Worm (Caenorhabditis elegans) whole organism, L4 larva: Measurements from ENCODE around the gene R13D7.2.

ENCODE experiments used
- F10B5.3 ChIP-seq: sonication (generic microtip); optimal IDR thresholded peaks from 2 replicates; lab custom pipeline; 2016; ENCODE audit warnings: mild to moderate bottlenecking, missing genetic modification characterization, missing compliant biosample characterization
- F44E2.7 ChIP-seq: fragments of 200-800 bp; sonication (Bioruptor generic); IDR thresholded peaks from 2 replicates; pipeline ENCODE4 v2.1.2; 2022; ENCODE audit warnings: missing genetic modification characterization, missing compliant biosample characterization
- T20F7.1 ChIP-seq: fragments of 200-800 bp; sonication (Bioruptor generic); optimal IDR thresholded peaks from 2 replicates; lab custom pipeline; 2018; ENCODE audit warnings: mild to moderate bottlenecking, missing genetic modification characterization, missing compliant biosample characterization
- Y105C5A.15 ChIP-seq: fragments of 200-800 bp; sonication (Bioruptor generic); IDR thresholded peaks from 2 replicates; pipeline ENCODE4 v1.3.6; 2022; ENCODE audit warnings: missing genetic modification characterization, missing compliant biosample characterization
- Y5F2A.4 ChIP-seq: fragments of 200-800 bp; sonication (Bioruptor generic); optimal IDR thresholded peaks from 2 replicates; lab custom pipeline; 2018; ENCODE audit warnings: mild to moderate bottlenecking, missing genetic modification characterization, missing compliant biosample characterization
- Y75B8A.6 ChIP-seq: fragments of 200-800 bp; sonication (Bioruptor generic); IDR thresholded peaks from 2 replicates; pipeline ENCODE4 v1.3.6; 2022; ENCODE audit warnings: missing genetic modification reagents, missing genetic modification characterization, missing compliant biosample characterization
- ZK337.2 ChIP-seq: fragments of 200-800 bp; sonication (Bioruptor generic); IDR thresholded peaks from 2 replicates; pipeline ENCODE4 v1.3.6; 2022; ENCODE audit warnings: missing genetic modification reagents, missing genetic modification characterization, missing compliant biosample characterization
- aha-1 ChIP-seq: fragments of 150-350 bp; peaks from one replicate; lab custom pipeline; 2014; ENCODE audit warnings: missing biosample characterization, missing genetic modification characterization
- ama-1 ChIP-seq: fragments of 150-350 bp; optimal IDR thresholded peaks from 2 replicates; lab custom pipeline; 2014; ENCODE audit warnings: inconsistent platforms, mixed read lengths
- attf-4 ChIP-seq: sonication (generic microtip); optimal IDR thresholded peaks from 3 replicates; lab custom pipeline; 2017; ENCODE audit warnings: missing biosample characterization, missing genetic modification characterization
- daf-12 ChIP-seq: fragments of 150-350 bp; optimal IDR thresholded peaks from 2 replicates; lab custom pipeline; 2014; ENCODE audit warnings: missing biosample characterization, missing genetic modification reagents, missing genetic modification characterization
- daf-19 ChIP-seq: fragments of 200-800 bp; sonication (Bioruptor generic); conservative IDR thresholded peaks from 2 replicates; pipeline ENCODE4 v1.3.6; 2022; ENCODE audit warnings: missing genetic modification characterization, missing compliant biosample characterization
- dve-1 ChIP-seq: sonication (generic microtip); optimal IDR thresholded peaks from 2 replicates; lab custom pipeline; 2017; ENCODE audit warnings: antibody characterized with exemption, mild to moderate bottlenecking, missing genetic modification characterization, missing compliant biosample characterization; ENCODE audit not compliant: insufficient read depth
- egl-27 ChIP-seq: sonication (generic microtip); optimal IDR thresholded peaks from 3 replicates; lab custom pipeline; 2017; ENCODE audit warnings: missing biosample characterization, missing genetic modification reagents, missing genetic modification characterization
- gei-8 ChIP-seq: fragments of 200-800 bp; sonication (Bioruptor generic); optimal IDR thresholded peaks from 2 replicates; lab custom pipeline; 2018; ENCODE audit warnings: mild to moderate bottlenecking, missing genetic modification characterization, missing compliant biosample characterization
- hif-1 ChIP-seq, 2 experiments: sonication (generic microtip); optimal IDR thresholded peaks; 2 replicates each; lab custom pipeline; 2016 to 2017; ENCODE audit warnings: missing compliant biosample characterization in 2 of 2, missing genetic modification characterization in 2 of 2, missing genetic modification reagents in 2 of 2, missing genotype in 2 of 2, mild to moderate bottlenecking in 1 of 2
- hlh-11 ChIP-seq: fragments of 200-800 bp; sonication (Bioruptor generic); optimal IDR thresholded peaks from 2 replicates; lab custom pipeline; 2018; ENCODE audit warnings: mild to moderate bottlenecking, missing genetic modification characterization, missing compliant biosample characterization
- hlh-30 ChIP-seq: sonication (generic microtip); optimal IDR thresholded peaks from 2 replicates; lab custom pipeline; 2017; ENCODE audit warnings: antibody characterized with exemption, mild to moderate bottlenecking, missing genetic modification characterization, missing compliant biosample characterization; ENCODE audit not compliant: insufficient read depth
- hmg-1.1 ChIP-seq: fragments of 200-800 bp; sonication (Bioruptor generic); IDR thresholded peaks from 2 replicates; pipeline ENCODE4 v1.3.6; 2022; ENCODE audit warnings: missing genetic modification reagents, missing genetic modification characterization, missing compliant biosample characterization
- lir-3 ChIP-seq: sonication (generic microtip); optimal IDR thresholded peaks from 2 replicates; lab custom pipeline; 2016; ENCODE audit warnings: mild to moderate bottlenecking, missing genetic modification characterization, missing compliant biosample characterization
- madf-5 ChIP-seq, 2 experiments: fragments of 200-800 bp; sonication (Bioruptor generic); IDR thresholded peaks; 2 replicates each; pipeline ENCODE4 v1.3.6; 2022; ENCODE audit warnings: missing compliant biosample characterization in 2 of 2, missing genetic modification characterization in 2 of 2
- mdl-1 ChIP-seq, 2 experiments: fragments of 150-350 bp in 1 of 2; sonication (generic microtip) in 1 of 2; optimal IDR thresholded peaks; 2 replicates each; lab custom pipeline; 2014 to 2017; ENCODE audit warnings: missing biosample characterization in 2 of 2, missing genetic modification characterization in 2 of 2
- mep-1 ChIP-seq: fragments of 150-350 bp; sonication (generic microtip); optimal IDR thresholded peaks from 3 replicates; lab custom pipeline; 2014; ENCODE audit warnings: missing biosample characterization, missing genetic modification characterization
- nhr-102 ChIP-seq: sonication (generic microtip); optimal IDR thresholded peaks from 2 replicates; lab custom pipeline; 2016; ENCODE audit warnings: mild to moderate bottlenecking, missing genetic modification characterization, moderate library complexity, missing compliant biosample characterization
- nhr-111 ChIP-seq: fragments of 200-800 bp; sonication (Bioruptor generic); optimal IDR thresholded peaks from 2 replicates; lab custom pipeline; 2018; ENCODE audit warnings: mild to moderate bottlenecking, missing genetic modification characterization, missing compliant biosample characterization
- nhr-28 ChIP-seq: fragments of 150-350 bp; optimal IDR thresholded peaks from 2 replicates; lab custom pipeline; 2014; ENCODE audit warnings: missing biosample characterization, missing genetic modification characterization
- nhr-41 ChIP-seq: fragments of 200-800 bp; sonication (Bioruptor generic); IDR thresholded peaks from 2 replicates; pipeline ENCODE4 v1.3.6; 2022; ENCODE audit warnings: missing genetic modification reagents, missing genetic modification characterization, missing compliant biosample characterization
- nhr-6 ChIP-seq: fragments of 150-350 bp; optimal IDR thresholded peaks from 2 replicates; lab custom pipeline; 2014; ENCODE audit warnings: missing biosample characterization, missing genetic modification characterization
- nhr-77 ChIP-seq: fragments of 150-350 bp; optimal IDR thresholded peaks from 2 replicates; lab custom pipeline; 2014; ENCODE audit warnings: missing biosample characterization, missing genetic modification characterization
- saeg-2 ChIP-seq: fragments of 200-800 bp; sonication (Bioruptor generic); IDR thresholded peaks from 2 replicates; pipeline ENCODE4 v1.3.6; 2022; ENCODE audit warnings: missing genetic modification reagents, missing genetic modification characterization, missing compliant biosample characterization
- sdz-12 ChIP-seq: fragments of 200-800 bp; sonication (Bioruptor generic); optimal IDR thresholded peaks from 2 replicates; lab custom pipeline; 2018; ENCODE audit warnings: mild to moderate bottlenecking, missing genetic modification characterization, missing compliant biosample characterization
- spr-3 ChIP-seq: fragments of 200-800 bp; sonication (Bioruptor generic); optimal IDR thresholded peaks from 2 replicates; lab custom pipeline; 2018; ENCODE audit warnings: mild to moderate bottlenecking, missing genetic modification characterization, missing compliant biosample characterization
- tra-1 ChIP-seq: fragments of 200-800 bp; sonication (Bioruptor generic); IDR thresholded peaks from 2 replicates; pipeline ENCODE4 v1.3.6; 2022; ENCODE audit warnings: missing genetic modification reagents, missing genetic modification characterization, missing compliant biosample characterization
- unc-39 ChIP-seq: sonication (generic microtip); optimal IDR thresholded peaks from 2 replicates; lab custom pipeline; 2017; ENCODE audit warnings: missing biosample characterization, missing genetic modification characterization
- unc-62 ChIP-seq, 3 experiments: fragments of 150-350 bp in 1 of 3; sonication (generic microtip); optimal IDR thresholded peaks in 2 of 3; peaks in 1 of 3; 1 replicate in 1 of 3; 2 replicates in 2 of 3; lab custom pipeline; 2014 to 2017; ENCODE audit warnings: missing biosample characterization in 3 of 3, missing genetic modification characterization in 3 of 3, missing genetic modification reagents in 3 of 3, missing genotype in 1 of 3
- zfp-3 ChIP-seq: fragments of 200-800 bp; sonication (Bioruptor generic); conservative IDR thresholded peaks from 2 replicates; pipeline ENCODE4 v1.3.6; 2022; ENCODE audit warnings: missing genetic modification reagents, missing genetic modification characterization, missing compliant biosample characterization

Gene R13D7.2

ce11 chrV:7434805-7435363 lies 25.2 kb downstream of the R13D7.2 start (continued):
- no peak for TF ChIP-seq Y75B8A.6 (GFP tag; lab: Robert Waterston, UW)
- TF ChIP-seq lir-3 (tag; lab: Kevin White, UChicago) = no peak
- peak in 1 of 2 experiments; percentile 78 for TF ChIP-seq unc-62 (GFP tag; optimal IDR thresholded peaks at IDR 0.05 in 1 of 2; lab: Kevin White, UChicago)
- TF ChIP-seq unc-62 (tag; optimal IDR thresholded peaks at IDR 0.05; lab: Kevin White, UChicago) = no peak
- TF ChIP-seq Y105C5A.15 (GFP tag; lab: Robert Waterston, UW) = no peak
- peak; percentile 52 for TF ChIP-seq nhr-77 (tag; lab: Kevin White, UChicago)
- TF ChIP-seq mep-1 = peak; percentile 35
- TF ChIP-seq hlh-30 = peak; percentile 87

ce11 chrV:7435376-7436204 lies 25.9 kb downstream of the R13D7.2 start, which contains the start of the genes ddo-2 and F25E5.8:
Gene ddo-2 (minus strand): TSS chrV:7435705.
Gene F25E5.8 (plus strand): TSS chrV:7435930.
- TF ChIP-seq daf-19 (GFP tag; lab: Robert Waterston, UW) = no peak
- TF ChIP-seq nhr-6 = no peak
- no peak for TF ChIP-seq unc-39
- no peak for TF ChIP-seq tra-1 (GFP tag; lab: Robert Waterston, UW)
- no peak for TF ChIP-seq F10B5.3
- no peak for TF ChIP-seq T20F7.1 (GFP tag; lab: Kevin White, UChicago)
- TF ChIP-seq Y105C5A.15 (GFP tag; lab: Robert Waterston, UW) = no peak
- no peak for TF ChIP-seq ZK337.2 (GFP tag; lab: Robert Waterston, UW)
- 0 out of 2 replicates have a peak, but pooled peaks have one; percentile 28 for TF ChIP-seq hmg-1.1 (GFP tag; lab: Robert Waterston, UW)
- TF ChIP-seq attf-4 (tag; lab: Kevin White, UChicago) = no peak
- TF ChIP-seq nhr-102 = no peak
- peak; percentile 55 for TF ChIP-seq nhr-28 (tag; lab: Kevin White, UChicago)
- peak; percentile 15 for TF ChIP-seq dve-1 (tag; lab: Kevin White, UChicago)
- no peak for TF ChIP-seq nhr-111 (GFP tag; lab: Kevin White, UChicago)
- TF ChIP-seq spr-3 = no peak
- TF ChIP-seq zfp-3 (GFP tag; lab: Robert Waterston, UW) = 0 out of 2 replicates have a peak, but pooled peaks have one; percentile 22
- TF ChIP-seq sdz-12 = no peak
- no peak for TF ChIP-seq hlh-11 (tag; lab: Kevin White, UChicago)
- peak; percentile 97 for TF ChIP-seq aha-1 (tag; lab: Kevin White, UChicago)
- TF ChIP-seq nhr-41 (GFP tag; lab: Robert Waterston, UW) = no peak
- no peak for TF ChIP-seq Y5F2A.4 (GFP tag; lab: Kevin White, UChicago)
- no peak for TF ChIP-seq daf-12 (tag; lab: Kevin White, UChicago)
- TF ChIP-seq gei-8 (GFP tag; lab: Kevin White, UChicago) = no peak
- TF ChIP-seq F44E2.7 (GFP tag; lab: Robert Waterston, UW) = no peak
- TF ChIP-seq hif-1 (tag; optimal IDR thresholded peaks at IDR 0.05; lab: Kevin White, UChicago) = peak in 1 of 2 experiments; percentile 41
- TF ChIP-seq hlh-30 = peak; percentile 33
- TF ChIP-seq saeg-2 = no peak
- TF ChIP-seq mdl-1 (tag; optimal IDR thresholded peaks at IDR 0.05; lab: Kevin White, UChicago) = peak in 1 of 2 experiments; percentile 3
- TF ChIP-seq egl-27 (tag; lab: Kevin White, UChicago) = no peak
- peak; percentile 74 for TF ChIP-seq ama-1

- TF ChIP-seq madf-5 (GFP tag; IDR thresholded peaks at IDR 0.05; lab: Robert Waterston, UW) (no peak), aha-1 (tag; lab: Kevin White, UChicago) (peak; percentile 90)
These were observed 26.8 kb downstream of the R13D7.2 start for ce11 chrV:7436509-7436908.
